Fruit fly (Drosophila melanogaster): ENCODE measurements around the gene shps.
A peak's percentile ranks its signal among the peaks of the same experiment; 100 is the strongest.

shps gene

DNA sequence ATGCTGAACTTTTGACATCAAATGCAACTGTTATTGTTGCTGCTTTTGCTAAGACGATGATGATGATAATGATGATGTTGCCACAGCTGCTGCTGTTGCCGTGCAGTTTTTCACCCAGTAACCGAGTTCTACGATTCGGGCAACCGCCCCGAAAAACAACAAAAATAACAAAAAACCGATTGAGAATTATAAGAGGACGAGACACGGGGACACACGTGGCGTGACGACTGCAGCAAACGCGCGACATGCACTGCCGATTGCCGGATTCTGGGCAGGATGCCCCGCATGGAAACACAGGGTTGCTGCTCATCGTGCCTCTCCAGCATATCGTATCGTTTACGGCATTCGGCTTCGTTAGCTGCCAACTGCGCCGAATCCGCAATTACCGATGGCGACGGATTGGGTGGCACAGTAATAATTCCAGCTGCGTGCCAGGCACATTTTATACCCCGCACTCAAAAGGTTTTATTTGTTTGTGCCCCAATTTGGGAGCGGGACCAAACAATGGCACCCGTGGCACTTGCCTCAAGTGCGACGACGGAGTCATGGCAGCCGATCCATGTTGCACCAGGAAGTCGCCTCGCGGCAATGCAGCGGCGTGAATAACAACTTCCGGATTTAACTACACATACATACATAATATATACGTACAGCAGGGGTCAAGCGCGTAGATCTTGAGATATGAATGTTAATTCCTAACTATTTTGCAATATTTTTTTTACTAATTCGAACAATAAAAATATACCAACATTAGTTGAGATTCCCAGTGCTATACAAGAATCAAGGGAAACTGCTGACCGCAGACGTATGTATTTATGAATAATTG lies 15.6 kb upstream of the shps start (continued):
- TF ChIP-seq Bgb (GFP tag; IDR thresholded peaks at IDR 0.05; ENCODE audit: partially characterized antibody) (peak; percentile 17; the same call in 1 of the 2 replicates), hkb (optimal IDR thresholded peaks at IDR 0.05) (no peak), hkb (GFP tag; IDR thresholded peaks at IDR 0.05) (0 out of 2 replicates have a peak, but pooled peaks have one; percentile 9), cato (GFP tag; optimal IDR thresholded peaks at IDR 0.05; ENCODE audit: borderline replicate concordance) (no peak), slou (GFP tag; optimal IDR thresholded peaks at IDR 0.05) (no peak), CG13894 (tag; optimal IDR thresholded peaks at IDR 0.05) (peak; percentile 40), crol (GFP tag; IDR thresholded peaks at IDR 0.05) (no peak), CG12236 (GFP tag; optimal IDR thresholded peaks at IDR 0.05) (no peak), CG6654 (GFP tag; optimal IDR thresholded peaks at IDR 0.05) (no peak), CG5953 (GFP tag; IDR thresholded peaks at IDR 0.05) (no peak), fu2 (GFP tag; optimal IDR thresholded peaks at IDR 0.05) (no peak), slbo (GFP tag; IDR thresholded peaks at IDR 0.05) (no peak), CG7372 (GFP tag; IDR thresholded peaks at IDR 0.05) (no peak), CG10366 (GFP tag; IDR thresholded peaks at IDR 0.05) (no peak), rib (GFP tag; IDR thresholded peaks at IDR 0.05) (0 out of 2 replicates have a peak, but pooled peaks have one; percentile 35), pfk (GFP tag; optimal IDR thresholded peaks at IDR 0.05) (no peak), slp2 (GFP tag; optimal IDR thresholded peaks at IDR 0.05) (no peak), tin (GFP tag; optimal IDR thresholded peaks at IDR 0.05) (no peak), CG16863 (GFP tag; optimal IDR thresholded peaks at IDR 0.05) (no peak), eyg (GFP tag; optimal IDR thresholded peaks at IDR 0.05) (no peak), fru (optimal IDR thresholded peaks at IDR 0.05) (no peak), CG11560 (tag; IDR thresholded peaks at IDR 0.05) (no peak), CG18764 (GFP tag; optimal IDR thresholded peaks at IDR 0.05) (no peak), Dp (GFP tag; optimal IDR thresholded peaks at IDR 0.05) (no peak), lab (GFP tag; optimal IDR thresholded peaks at IDR 0.05) (peak; percentile 16), CG34422 (GFP tag; IDR thresholded peaks at IDR 0.05) (no peak), p53 (GFP tag; optimal IDR thresholded peaks at IDR 0.05) (no peak), sens (GFP tag) (peak; percentile 87), CG15696 (tag; optimal IDR thresholded peaks at IDR 0.05) (no peak), CG17186 (GFP tag; optimal IDR thresholded peaks at IDR 0.05) (no peak), CHES-1-like (GFP tag; optimal IDR thresholded peaks at IDR 0.05) (no peak), ewg (GFP tag; optimal IDR thresholded peaks at IDR 0.05) (peak; percentile 91), CG18619 (GFP tag; optimal IDR thresholded peaks at IDR 0.05) (no peak), CG5245 (GFP tag; optimal IDR thresholded peaks at IDR 0.05) (no peak), CG13287 (GFP tag; IDR thresholded peaks at IDR 0.05; ENCODE audit: partially characterized antibody) (no peak), phol (tag; optimal IDR thresholded peaks at IDR 0.05) (no peak), CG9797 (GFP tag; optimal IDR thresholded peaks at IDR 0.05) (no peak), CG32767 (GFP tag; IDR thresholded peaks at IDR 0.05) (no peak), CG6854 (GFP tag; optimal IDR thresholded peaks at IDR 0.05) (no peak), cad (GFP tag; optimal IDR thresholded peaks at IDR 0.05) (no peak), Taf1 (GFP tag; IDR thresholded peaks at IDR 0.05) (no peak), CG8359 (GFP tag; optimal IDR thresholded peaks at IDR 0.05; ENCODE audit: borderline replicate concordance) (no peak), CG8388 (GFP tag; optimal IDR thresholded peaks at IDR 0.05) (no peak), CG12744 (GFP tag; optimal IDR thresholded peaks at IDR 0.05) (no peak), CG43689 (GFP tag; IDR thresholded peaks at IDR 0.05) (no peak), ems (GFP tag; optimal IDR thresholded peaks at IDR 0.05) (no peak), ranshi (GFP tag; IDR thresholded peaks at IDR 0.05) (no peak), Lim3 (GFP tag; IDR thresholded peaks at IDR 0.05) (no peak), eve (GFP tag; optimal IDR thresholded peaks at IDR 0.05) (no peak), Vsx1 (GFP tag; optimal IDR thresholded peaks at IDR 0.05) (no peak), Hr51 (GFP tag; optimal IDR thresholded peaks at IDR 0.05) (peak in 1 of 2 experiments; percentile 27)

Measured in whole organism, embryonic.